Worm (Caenorhabditis elegans) whole organism, L1 larva: ENCODE data around the gene unc-83.

ENCODE experiments used
- C04F5.9 ChIP-seq: sonication (generic microtip); optimal IDR thresholded peaks from 2 replicates; lab custom pipeline; 2016; ENCODE audit warnings: missing genetic modification characterization, missing compliant biosample characterization
- F16B12.6 ChIP-seq: fragments of 150-350 bp; optimal IDR thresholded peaks from 2 replicates; lab custom pipeline; 2014; ENCODE audit warnings: missing biosample characterization, missing genetic modification characterization
- Y116A8C.19 ChIP-seq: sonication (generic microtip); optimal IDR thresholded peaks from 2 replicates; lab custom pipeline; 2016; ENCODE audit warnings: missing compliant biosample characterization, missing genetic modification characterization, borderline replicate concordance
- alr-1 ChIP-seq: fragments of 200-800 bp; sonication (Bioruptor generic); optimal IDR thresholded peaks from 2 replicates; lab custom pipeline; 2018; ENCODE audit warnings: borderline replicate concordance, mild to moderate bottlenecking, missing genetic modification characterization, missing compliant biosample characterization
- aly-2 ChIP-seq: fragments of 150-350 bp; optimal IDR thresholded peaks from 2 replicates; lab custom pipeline; 2014; ENCODE audit warnings: missing biosample characterization, missing genetic modification characterization
- ama-1 ChIP-seq: fragments of 150-350 bp; optimal IDR thresholded peaks from 2 replicates; lab custom pipeline; 2014
- ceh-63 ChIP-seq: fragments of 200-800 bp; sonication (Bioruptor generic); optimal IDR thresholded peaks from 2 replicates; lab custom pipeline; 2018; ENCODE audit warnings: mild to moderate bottlenecking, missing genetic modification characterization, missing compliant biosample characterization
- ceh-8 ChIP-seq: fragments of 200-800 bp; sonication (Bioruptor generic); optimal IDR thresholded peaks from 2 replicates; lab custom pipeline; 2018; ENCODE audit warnings: mild to moderate bottlenecking, missing genetic modification characterization, moderate library complexity, missing compliant biosample characterization
- ceh-82 ChIP-seq, 3 experiments: fragments of 150-350 bp in 1 of 3; sonication (generic microtip) in 2 of 3; optimal IDR thresholded peaks; 2 replicates each; lab custom pipeline; 2014 to 2017; ENCODE audit warnings: missing biosample characterization in 3 of 3, missing genetic modification characterization in 3 of 3
- ces-1 ChIP-seq: fragments of 150-350 bp; optimal IDR thresholded peaks from 2 replicates; lab custom pipeline; 2014; ENCODE audit warnings: missing biosample characterization, missing genetic modification reagents, missing genetic modification characterization
- dsc-1 ChIP-seq: sonication (generic microtip); optimal IDR thresholded peaks from 2 replicates; lab custom pipeline; 2016; ENCODE audit warnings: mild to moderate bottlenecking, missing genetic modification characterization, missing compliant biosample characterization
- efl-3 ChIP-seq: fragments of 200-800 bp; sonication (Bioruptor generic); optimal IDR thresholded peaks from 2 replicates; lab custom pipeline; 2018; ENCODE audit warnings: mild to moderate bottlenecking, missing genetic modification characterization, missing compliant biosample characterization
- egl-13 ChIP-seq: sonication (generic microtip); optimal IDR thresholded peaks from 2 replicates; lab custom pipeline; 2016; ENCODE audit warnings: missing genotype, missing genetic modification reagents, missing genetic modification characterization, missing compliant biosample characterization
- egl-27 ChIP-seq, 2 experiments: fragments of 150-350 bp in 1 of 2; sonication (generic microtip); optimal IDR thresholded peaks; 3 replicates each; lab custom pipeline; 2017 to 2018; ENCODE audit warnings: missing biosample characterization in 2 of 2, missing genetic modification characterization in 2 of 2, missing genetic modification reagents in 2 of 2
- elt-2 ChIP-seq: sonication (generic microtip); optimal IDR thresholded peaks from 2 replicates; lab custom pipeline; 2016; ENCODE audit warnings: missing genetic modification characterization, mild to moderate bottlenecking, inconsistent platforms, missing compliant biosample characterization, missing genetic modification reagents
- elt-3 ChIP-seq, 6 experiments: fragments of 150-350 bp in 1 of 6; sonication (generic microtip); optimal IDR thresholded peaks; 2 replicates each; lab custom pipeline; 2017 to 2018; ENCODE audit warnings: missing biosample characterization in 6 of 6, missing genetic modification characterization in 6 of 6, inconsistent platforms in 1 of 6
- ets-5 ChIP-seq: fragments of 200-800 bp; sonication (Bioruptor generic); IDR thresholded peaks from 2 replicates; pipeline ENCODE4 v1.3.6; 2022; ENCODE audit warnings: missing genetic modification characterization, missing compliant biosample characterization
- fkh-10 ChIP-seq: sonication (generic microtip); optimal IDR thresholded peaks from 2 replicates; lab custom pipeline; 2017; ENCODE audit warnings: missing biosample characterization, missing genetic modification reagents, missing genetic modification characterization
- fkh-8 ChIP-seq: sonication (generic microtip); optimal IDR thresholded peaks from 2 replicates; lab custom pipeline; 2016; ENCODE audit warnings: mild to moderate bottlenecking, missing genetic modification characterization, missing compliant biosample characterization
- hlh-4 ChIP-seq: sonication (generic microtip); optimal IDR thresholded peaks from 2 replicates; lab custom pipeline; 2016; ENCODE audit warnings: mild to moderate bottlenecking, missing genetic modification characterization, missing compliant biosample characterization
- isw-1 ChIP-seq: fragments of 200-800 bp; sonication (Bioruptor generic); IDR thresholded peaks from 2 replicates; pipeline ENCODE4 v1.3.6; 2022; ENCODE audit warnings: missing genetic modification characterization, missing compliant biosample characterization
- jun-1 ChIP-seq: fragments of 150-350 bp; optimal IDR thresholded peaks from 2 replicates; lab custom pipeline; 2014; ENCODE audit warnings: missing biosample characterization, missing genetic modification reagents, missing genetic modification characterization
- lin-14 ChIP-seq: fragments of 200-800 bp; sonication (Bioruptor generic); optimal IDR thresholded peaks from 2 replicates; lab custom pipeline; 2018; ENCODE audit warnings: mild to moderate bottlenecking, missing genetic modification characterization, moderate library complexity, missing compliant biosample characterization
- lin-35 ChIP-seq, 2 experiments: fragments of 150-350 bp; optimal IDR thresholded peaks; 2 replicates each; lab custom pipeline; 2014; ENCODE audit warnings: missing biosample characterization in 2 of 2, missing genetic modification characterization in 2 of 2, missing genetic modification reagents in 2 of 2
- lin-39 ChIP-seq: fragments of 150-350 bp; optimal IDR thresholded peaks from 2 replicates; lab custom pipeline; 2014; ENCODE audit warnings: missing biosample characterization, missing genetic modification reagents, missing genetic modification characterization
- lir-3 ChIP-seq: sonication (generic microtip); optimal IDR thresholded peaks from 2 replicates; lab custom pipeline; 2016; ENCODE audit warnings: mild to moderate bottlenecking, missing genetic modification characterization, moderate library complexity, missing compliant biosample characterization; ENCODE audit not compliant: poor library complexity
- lsy-2 ChIP-seq, 2 experiments: fragments of 150-350 bp; optimal IDR thresholded peaks; 2 replicates each; lab custom pipeline; 2014; ENCODE audit warnings: missing biosample characterization in 2 of 2, missing genetic modification characterization in 2 of 2
- mab-9 ChIP-seq: fragments of 200-800 bp; sonication (Bioruptor generic); IDR thresholded peaks from 2 replicates; pipeline ENCODE4 v1.3.6; 2022; ENCODE audit warnings: missing genetic modification reagents, missing genetic modification characterization, missing compliant biosample characterization
- mef-2 ChIP-seq: fragments of 150-350 bp; optimal IDR thresholded peaks from 2 replicates; lab custom pipeline; 2014; ENCODE audit warnings: missing biosample characterization, missing genetic modification characterization
- nhr-12 ChIP-seq: sonication (generic microtip); optimal IDR thresholded peaks from 2 replicates; lab custom pipeline; 2017; ENCODE audit warnings: missing biosample characterization, missing genetic modification characterization
- nhr-20 ChIP-seq: sonication (generic microtip); optimal IDR thresholded peaks from 2 replicates; lab custom pipeline; 2016; ENCODE audit warnings: mild to moderate bottlenecking, missing genetic modification characterization, missing compliant biosample characterization
- nhr-237 ChIP-seq: fragments of 150-350 bp; optimal IDR thresholded peaks from 2 replicates; lab custom pipeline; 2014; ENCODE audit warnings: missing biosample characterization, missing genetic modification characterization
- nhr-47 ChIP-seq: sonication (generic microtip); optimal IDR thresholded peaks from 2 replicates; lab custom pipeline; 2016; ENCODE audit warnings: mild to moderate bottlenecking, missing genetic modification characterization, moderate library complexity, missing compliant biosample characterization
- nhr-71 ChIP-seq: sonication (generic microtip); optimal IDR thresholded peaks from 2 replicates; lab custom pipeline; 2016; ENCODE audit warnings: mild to moderate bottlenecking, missing genetic modification characterization, moderate library complexity, missing compliant biosample characterization
- nhr-76 ChIP-seq: sonication (generic microtip); optimal IDR thresholded peaks from 2 replicates; lab custom pipeline; 2017; ENCODE audit warnings: missing biosample characterization, missing genetic modification characterization
- nhr-77 ChIP-seq: fragments of 150-350 bp; optimal IDR thresholded peaks from 2 replicates; lab custom pipeline; 2014; ENCODE audit warnings: missing biosample characterization, missing genetic modification characterization
- nhr-84 ChIP-seq: sonication (generic microtip); optimal IDR thresholded peaks from 2 replicates; lab custom pipeline; 2017; ENCODE audit warnings: missing biosample characterization, missing genetic modification characterization
- nhr-90 ChIP-seq: sonication (generic microtip); optimal IDR thresholded peaks from 2 replicates; lab custom pipeline; 2016; ENCODE audit warnings: mild to moderate bottlenecking, missing genetic modification characterization, missing compliant biosample characterization; ENCODE audit not compliant: poor library complexity
- pqm-1 ChIP-seq: sonication (generic microtip); optimal IDR thresholded peaks from 3 replicates; lab custom pipeline; 2017; ENCODE audit warnings: missing biosample characterization, missing genetic modification characterization
- rnt-1 ChIP-seq: sonication (generic microtip); optimal IDR thresholded peaks from 2 replicates; lab custom pipeline; 2016; ENCODE audit warnings: mild to moderate bottlenecking, missing genetic modification characterization, moderate library complexity, missing compliant biosample characterization
- snpc-4 ChIP-seq: fragments of 150-350 bp; optimal IDR thresholded peaks from 2 replicates; lab custom pipeline; 2014; ENCODE audit warnings: missing biosample characterization, missing genetic modification characterization
- snu-23 ChIP-seq: sonication (generic microtip); optimal IDR thresholded peaks from 2 replicates; lab custom pipeline; 2016; ENCODE audit warnings: missing genetic modification characterization, missing compliant biosample characterization
- sox-4 ChIP-seq: sonication (generic microtip); optimal IDR thresholded peaks from 2 replicates; lab custom pipeline; 2016; ENCODE audit warnings: missing genetic modification characterization, missing compliant biosample characterization
- sup-37 ChIP-seq: fragments of 200-800 bp; sonication (Bioruptor generic); optimal IDR thresholded peaks from 2 replicates; lab custom pipeline; 2018; ENCODE audit warnings: mild to moderate bottlenecking, missing genetic modification characterization, missing compliant biosample characterization
- swsn-7 ChIP-seq: sonication (generic microtip); optimal IDR thresholded peaks from 2 replicates; lab custom pipeline; 2016; ENCODE audit warnings: missing genetic modification characterization, missing compliant biosample characterization
- unc-130 ChIP-seq: fragments of 150-350 bp; optimal IDR thresholded peaks from 2 replicates; lab custom pipeline; 2017; ENCODE audit warnings: missing biosample characterization, missing genetic modification characterization, inconsistent platforms
- xbp-1 ChIP-seq: sonication (generic microtip); optimal IDR thresholded peaks from 2 replicates; lab custom pipeline; 2016; ENCODE audit warnings: missing genetic modification characterization, missing compliant biosample characterization
- zip-4 ChIP-seq: fragments of 200-800 bp; sonication (Bioruptor generic); optimal IDR thresholded peaks from 2 replicates; lab custom pipeline; 2018; ENCODE audit warnings: mild to moderate bottlenecking, missing genetic modification characterization, moderate library complexity, missing compliant biosample characterization
- ztf-4 ChIP-seq: fragments of 150-350 bp; optimal IDR thresholded peaks from 2 replicates; lab custom pipeline; 2014; ENCODE audit warnings: missing biosample characterization, missing genetic modification characterization

Gene unc-83

DNA sequence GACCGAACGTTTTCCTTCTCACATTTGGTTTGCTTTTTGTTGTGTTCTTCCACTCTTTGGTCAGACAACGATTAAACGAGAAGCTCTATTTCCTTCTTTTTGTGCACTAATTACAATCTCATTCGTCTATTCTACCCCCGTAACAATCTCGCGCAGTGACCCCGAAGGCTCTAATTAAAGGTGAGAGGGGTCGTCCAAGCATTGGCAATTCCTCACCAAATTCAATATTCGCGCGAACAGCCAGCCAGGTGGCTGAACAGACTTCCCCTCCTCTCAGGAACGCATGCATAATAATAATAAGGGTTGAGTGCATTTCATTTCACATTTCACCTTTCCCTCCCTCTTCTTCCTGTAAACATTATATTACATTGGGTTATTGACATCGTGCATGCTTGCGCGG, 20.2 kb downstream of the unc-83 start:
- TF ChIP-seq nhr-237 (no peak), fkh-8 (no peak), sox-4 (tag; lab: Kevin White, UChicago) (no peak), swsn-7 (tag; lab: Kevin White, UChicago) (no peak), ceh-82 (tag; optimal IDR thresholded peaks at IDR 0.05; lab: Kevin White, UChicago) (no peak), lir-3 (tag; lab: Kevin White, UChicago) (no peak), rnt-1 (tag; lab: Kevin White, UChicago) (no peak), F16B12.6 (no peak), lin-14 (GFP tag; lab: Kevin White, UChicago) (no peak), C04F5.9 (tag; lab: Kevin White, UChicago) (no peak), lin-39 (tag; lab: Kevin White, UChicago) (no peak), fkh-10 (GFP tag; lab: Kevin White, UChicago) (no peak), ceh-63 (no peak), lsy-2 (tag; optimal IDR thresholded peaks at IDR 0.05; lab: Kevin White, UChicago) (no peak)

DNA sequence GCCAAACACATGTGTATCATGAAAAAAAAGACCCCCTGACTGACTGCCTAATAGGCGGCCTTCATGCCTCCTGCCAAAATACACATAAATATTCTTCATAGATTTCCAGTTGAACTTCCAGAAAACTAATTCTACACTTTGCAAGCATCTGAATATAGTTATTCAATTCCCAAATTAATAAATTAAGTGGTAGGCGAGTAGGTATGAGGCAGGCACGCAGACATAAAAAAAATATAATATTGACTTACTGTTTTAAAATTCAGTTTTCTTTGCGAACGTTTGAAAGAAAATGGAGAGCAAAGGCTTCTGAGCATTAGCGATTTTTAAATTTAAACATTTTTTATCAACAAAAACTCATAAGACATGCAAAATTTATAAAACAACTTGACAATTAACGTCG, 23.0 kb downstream of the unc-83 start:
- TF ChIP-seq nhr-71 (tag; lab: Kevin White, UChicago) (no peak), elt-3 (tag; optimal IDR thresholded peaks at IDR 0.05; lab: Kevin White, UChicago) (no peak), lin-39 (tag; lab: Kevin White, UChicago) (no peak), elt-2 (peak; percentile 46)

DNA sequence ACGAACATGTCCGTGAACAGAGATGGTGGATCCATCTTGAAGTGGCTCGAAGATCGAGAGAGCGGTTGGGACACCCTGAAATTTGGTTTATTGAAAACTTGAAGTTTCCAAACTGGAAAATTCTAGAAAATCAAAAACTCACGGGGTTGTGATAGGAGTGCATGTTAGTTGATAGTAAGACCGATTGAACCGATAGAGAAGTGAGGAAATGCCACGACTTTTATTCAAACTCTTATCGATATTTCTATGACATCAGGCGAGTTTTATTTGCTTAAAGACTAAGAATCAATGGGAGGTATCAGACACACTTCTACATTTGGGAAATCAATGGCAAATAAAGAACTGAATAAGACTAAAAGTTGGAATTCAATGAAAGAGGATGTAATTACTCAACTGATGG, 24.0 kb downstream of the unc-83 start, which contains the start of gene lec-10:
lec-10 (minus strand) TSS at position 272 of the 400 bp plus-strand sequence.
- TF ChIP-seq isw-1 (GFP tag; lab: Robert Waterston, UW) = no peak
- no peak for TF ChIP-seq nhr-237
- no peak for TF ChIP-seq hlh-4
- TF ChIP-seq nhr-20 (tag; lab: Kevin White, UChicago) = peak; percentile 5
- TF ChIP-seq zip-4 = no peak
- no peak for TF ChIP-seq ztf-4 (tag; lab: Kevin White, UChicago)
- TF ChIP-seq ceh-63 = no peak
- TF ChIP-seq snu-23 (GFP tag; lab: Kevin White, UChicago) = no peak
- no peak for TF ChIP-seq xbp-1 (tag; lab: Kevin White, UChicago)
- TF ChIP-seq sup-37 (GFP tag; lab: Kevin White, UChicago) = no peak
- TF ChIP-seq unc-130 (tag; lab: Kevin White, UChicago) = no peak
- no peak for TF ChIP-seq alr-1 (tag; lab: Kevin White, UChicago)
- TF ChIP-seq nhr-76 (tag; lab: Kevin White, UChicago) = no peak
- no peak for TF ChIP-seq ceh-82 (tag; optimal IDR thresholded peaks at IDR 0.05; lab: Kevin White, UChicago)
- peak; percentile 39 for TF ChIP-seq jun-1 (tag; lab: Kevin White, UChicago)
- TF ChIP-seq mef-2 (tag; lab: Kevin White, UChicago) = no peak
- TF ChIP-seq egl-27 (tag; optimal IDR thresholded peaks at IDR 0.05; lab: Kevin White, UChicago) = no peak
- TF ChIP-seq efl-3 = no peak
- no peak for TF ChIP-seq nhr-12 (tag; lab: Kevin White, UChicago)
- no peak for TF ChIP-seq sox-4 (tag; lab: Kevin White, UChicago)
- peak; percentile 81 for TF ChIP-seq pqm-1 (tag; lab: Kevin White, UChicago)
- TF ChIP-seq mab-9 (GFP tag; lab: Robert Waterston, UW) = no peak
- TF ChIP-seq elt-2 = peak; percentile 87
- TF ChIP-seq C04F5.9 (tag; lab: Kevin White, UChicago) = no peak
- no peak for TF ChIP-seq egl-13 (tag; lab: Kevin White, UChicago)
- TF ChIP-seq aly-2 (tag; lab: Kevin White, UChicago) = no peak
- no peak for TF ChIP-seq fkh-10 (GFP tag; lab: Kevin White, UChicago)
- no peak for TF ChIP-seq nhr-77 (tag; lab: Kevin White, UChicago)
- TF ChIP-seq nhr-90 (tag; lab: Kevin White, UChicago) = no peak
- TF ChIP-seq Y116A8C.19 (tag; lab: Kevin White, UChicago) = no peak
- TF ChIP-seq ets-5 = no peak
- no peak for TF ChIP-seq ceh-8 (GFP tag; lab: Kevin White, UChicago)
- TF ChIP-seq nhr-84 = no peak
- TF ChIP-seq dsc-1 (tag; lab: Kevin White, UChicago) = no peak
- no peak for TF ChIP-seq ama-1 (lab: Kevin White, UChicago)
- TF ChIP-seq snpc-4 (tag; lab: Kevin White, UChicago) = no peak
- peak in 1 of 2 experiments; percentile 47 for TF ChIP-seq lin-35 (GFP tag; optimal IDR thresholded peaks at IDR 0.05; lab: Kevin White, UChicago)
- TF ChIP-seq ces-1 = no peak
- TF ChIP-seq nhr-47 (tag; lab: Kevin White, UChicago) = no peak
